Worm (Caenorhabditis elegans) whole organism, L4 larva: ENCODE measurements around the gene hpo-18.

Experiments
- F26F4.8 ChIP-seq: fragments of 200-800 bp; sonication (Bioruptor generic); conservative IDR thresholded peaks from 2 replicates; pipeline ENCODE4 v1.3.6; 2022; ENCODE audit warnings: missing genetic modification characterization, missing compliant biosample characterization
- F49E8.2 ChIP-seq: sonication (generic microtip); optimal IDR thresholded peaks from 2 replicates; lab custom pipeline; 2016; ENCODE audit warnings: missing compliant biosample characterization, mild to moderate bottlenecking, missing genetic modification characterization, borderline replicate concordance
- ZK546.5 ChIP-seq, 2 experiments: sonication (generic microtip); optimal IDR thresholded peaks; 2 replicates each; lab custom pipeline; 2017; ENCODE audit warnings: missing biosample characterization in 2 of 2, missing genetic modification characterization in 2 of 2
- aha-1 ChIP-seq: fragments of 150-350 bp; peaks from one replicate; lab custom pipeline; 2014; ENCODE audit warnings: missing biosample characterization, missing genetic modification characterization
- arid-1 ChIP-seq: fragments of 200-800 bp; sonication (Bioruptor generic); conservative IDR thresholded peaks from 2 replicates; pipeline ENCODE4 v1.3.6; 2022; ENCODE audit warnings: missing genetic modification reagents, missing genetic modification characterization, missing compliant biosample characterization
- attf-4 ChIP-seq: sonication (generic microtip); optimal IDR thresholded peaks from 3 replicates; lab custom pipeline; 2017; ENCODE audit warnings: missing biosample characterization, missing genetic modification characterization
- ceh-20 ChIP-seq: fragments of 200-800 bp; sonication (Bioruptor generic); IDR thresholded peaks from 2 replicates; pipeline ENCODE4 v1.3.6; 2022; ENCODE audit warnings: missing genetic modification reagents, missing genetic modification characterization, missing compliant biosample characterization
- ceh-28 ChIP-seq: fragments of 150-350 bp; optimal IDR thresholded peaks from 2 replicates; lab custom pipeline; 2014; ENCODE audit warnings: missing biosample characterization, missing genetic modification reagents, missing genetic modification characterization
- ceh-32 ChIP-seq: sonication (generic microtip); optimal IDR thresholded peaks from 2 replicates; lab custom pipeline; 2016; ENCODE audit warnings: mild to moderate bottlenecking, missing genetic modification characterization, missing compliant biosample characterization; ENCODE audit not compliant: poor library complexity
- ceh-44 ChIP-seq: fragments of 200-800 bp; sonication (Bioruptor generic); IDR thresholded peaks from 2 replicates; pipeline ENCODE4 v1.3.6; 2022; ENCODE audit warnings: missing genetic modification reagents, missing genetic modification characterization, missing compliant biosample characterization
- ceh-62 ChIP-seq: sonication (generic microtip); optimal IDR thresholded peaks from 2 replicates; lab custom pipeline; 2017; ENCODE audit warnings: missing biosample characterization, missing genetic modification characterization
- ceh-82 ChIP-seq: sonication (generic microtip); optimal IDR thresholded peaks from 2 replicates; lab custom pipeline; 2017; ENCODE audit warnings: missing biosample characterization, missing genetic modification characterization
- cey-2 ChIP-seq: sonication (generic microtip); optimal IDR thresholded peaks from 3 replicates; lab custom pipeline; 2017; ENCODE audit warnings: missing genetic modification characterization, mild to moderate bottlenecking, missing compliant biosample characterization, antibody characterized with exemption, borderline replicate concordance; ENCODE audit not compliant: insufficient read depth
- ctbp-1 ChIP-seq: fragments of 200-800 bp; sonication (Bioruptor generic); IDR thresholded peaks from 2 replicates; pipeline ENCODE4 v1.3.6; 2022; ENCODE audit warnings: missing genetic modification reagents, missing genetic modification characterization, missing compliant biosample characterization
- dmd-6 ChIP-seq: fragments of 200-800 bp; sonication (Bioruptor generic); IDR thresholded peaks from 2 replicates; pipeline ENCODE4 v1.3.6; 2022; ENCODE audit warnings: missing genetic modification reagents, missing genetic modification characterization, missing compliant biosample characterization
- dmd-8 ChIP-seq: fragments of 200-800 bp; sonication (Bioruptor generic); IDR thresholded peaks from 2 replicates; pipeline ENCODE4 v1.3.6; 2022; ENCODE audit warnings: missing genetic modification characterization, missing compliant biosample characterization
- dve-1 ChIP-seq: sonication (generic microtip); optimal IDR thresholded peaks from 2 replicates; lab custom pipeline; 2017; ENCODE audit warnings: antibody characterized with exemption, mild to moderate bottlenecking, missing genetic modification characterization, missing compliant biosample characterization; ENCODE audit not compliant: insufficient read depth
- hmg-1.1 ChIP-seq: fragments of 200-800 bp; sonication (Bioruptor generic); IDR thresholded peaks from 2 replicates; pipeline ENCODE4 v1.3.6; 2022; ENCODE audit warnings: missing genetic modification reagents, missing genetic modification characterization, missing compliant biosample characterization
- lim-7 ChIP-seq: fragments of 200-800 bp; sonication (Bioruptor generic); IDR thresholded peaks from 2 replicates; pipeline ENCODE4 v1.3.6; 2022; ENCODE audit warnings: missing genetic modification characterization, missing compliant biosample characterization
- lin-1 ChIP-seq: fragments of 200-800 bp; sonication (Bioruptor generic); IDR thresholded peaks from 2 replicates; pipeline ENCODE4 v1.3.6; 2022; ENCODE audit warnings: missing genetic modification reagents, missing genetic modification characterization, missing compliant biosample characterization
- lin-15B ChIP-seq: fragments of 150-350 bp; sonication (generic microtip); optimal IDR thresholded peaks from 3 replicates; lab custom pipeline; 2014; ENCODE audit warnings: missing biosample characterization, missing genetic modification characterization
- madf-5 ChIP-seq, 2 experiments: fragments of 200-800 bp; sonication (Bioruptor generic); IDR thresholded peaks; 2 replicates each; pipeline ENCODE4 v1.3.6; 2022; ENCODE audit warnings: missing compliant biosample characterization in 2 of 2, missing genetic modification characterization in 2 of 2
- mxl-3 ChIP-seq: fragments of 200-800 bp; sonication (Bioruptor generic); optimal IDR thresholded peaks from 2 replicates; lab custom pipeline; 2018; ENCODE audit warnings: mild to moderate bottlenecking, missing genetic modification characterization, missing compliant biosample characterization
- nhr-10 ChIP-seq: fragments of 150-350 bp; optimal IDR thresholded peaks from 2 replicates; lab custom pipeline; 2014; ENCODE audit warnings: missing biosample characterization, missing genetic modification characterization
- nhr-11 ChIP-seq: fragments of 150-350 bp; optimal IDR thresholded peaks from 2 replicates; lab custom pipeline; 2014; ENCODE audit warnings: missing biosample characterization, missing genetic modification characterization
- nhr-28 ChIP-seq: fragments of 150-350 bp; optimal IDR thresholded peaks from 2 replicates; lab custom pipeline; 2014; ENCODE audit warnings: missing biosample characterization, missing genetic modification characterization
- nhr-76 ChIP-seq: fragments of 150-350 bp; optimal IDR thresholded peaks from 2 replicates; lab custom pipeline; 2014; ENCODE audit warnings: missing biosample characterization, missing genetic modification characterization
- pha-4 ChIP-seq, 2 experiments: fragments of 150-350 bp in 1 of 2; fragments of 200-800 bp in 1 of 2; sonication (Bioruptor generic) in 1 of 2; IDR thresholded peaks in 1 of 2; optimal IDR thresholded peaks in 1 of 2; 2 replicates each; pipeline versions ENCODE4 v1.3.6 to Lab custom; 2014 to 2022; ENCODE audit warnings: missing genetic modification characterization in 2 of 2, missing genetic modification reagents in 2 of 2, missing biosample characterization in 1 of 2, missing compliant biosample characterization in 1 of 2
- php-3 ChIP-seq: fragments of 200-800 bp; sonication (Bioruptor generic); IDR thresholded peaks from 2 replicates; pipeline ENCODE4 v1.3.6; 2022; ENCODE audit warnings: missing genetic modification reagents, missing genetic modification characterization, missing compliant biosample characterization
- pqm-1 ChIP-seq: sonication (generic microtip); optimal IDR thresholded peaks from 2 replicates; lab custom pipeline; 2017; ENCODE audit warnings: missing biosample characterization, missing genetic modification characterization
- tra-1 ChIP-seq: fragments of 200-800 bp; sonication (Bioruptor generic); IDR thresholded peaks from 2 replicates; pipeline ENCODE4 v1.3.6; 2022; ENCODE audit warnings: missing genetic modification reagents, missing genetic modification characterization, missing compliant biosample characterization
- unc-62 ChIP-seq, 3 experiments: fragments of 150-350 bp in 1 of 3; sonication (generic microtip); optimal IDR thresholded peaks in 2 of 3; peaks in 1 of 3; 1 replicate in 1 of 3; 2 replicates in 2 of 3; lab custom pipeline; 2014 to 2017; ENCODE audit warnings: missing biosample characterization in 3 of 3, missing genetic modification characterization in 3 of 3, missing genetic modification reagents in 3 of 3, missing genotype in 1 of 3
- zag-1 ChIP-seq: fragments of 150-350 bp; optimal IDR thresholded peaks from 2 replicates; lab custom pipeline; 2014; ENCODE audit warnings: missing biosample characterization, missing genetic modification characterization

Gene hpo-18

DNA sequence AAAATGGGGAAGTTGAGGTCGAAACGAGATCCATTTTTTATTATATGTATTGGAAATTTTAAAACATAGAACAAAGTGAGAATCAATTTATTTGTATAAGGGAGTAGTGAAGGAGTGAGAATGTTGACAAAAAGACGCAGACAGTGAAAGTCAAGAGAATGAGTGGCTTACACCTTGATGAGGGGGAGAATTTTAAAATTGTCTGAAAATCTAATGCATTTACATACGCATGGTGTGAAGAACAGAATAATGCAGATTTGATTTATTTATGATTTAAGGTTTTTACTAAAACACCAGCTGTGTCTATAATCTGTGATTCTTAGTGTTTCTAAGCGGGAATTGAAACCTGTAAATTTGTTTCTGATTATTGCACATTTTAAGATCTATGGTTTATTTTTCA, 20.8 kb downstream of the hpo-18 start, which contains the start of gene nhr-125:
Gene nhr-125 (minus strand): TSS at position 101 of the 400 bp plus-strand sequence.
- TF ChIP-seq nhr-10 (no peak), aha-1 (peak; percentile 62), nhr-11 (no peak), lin-15B (tag; lab: Kevin White, UChicago) (no peak)

DNA sequence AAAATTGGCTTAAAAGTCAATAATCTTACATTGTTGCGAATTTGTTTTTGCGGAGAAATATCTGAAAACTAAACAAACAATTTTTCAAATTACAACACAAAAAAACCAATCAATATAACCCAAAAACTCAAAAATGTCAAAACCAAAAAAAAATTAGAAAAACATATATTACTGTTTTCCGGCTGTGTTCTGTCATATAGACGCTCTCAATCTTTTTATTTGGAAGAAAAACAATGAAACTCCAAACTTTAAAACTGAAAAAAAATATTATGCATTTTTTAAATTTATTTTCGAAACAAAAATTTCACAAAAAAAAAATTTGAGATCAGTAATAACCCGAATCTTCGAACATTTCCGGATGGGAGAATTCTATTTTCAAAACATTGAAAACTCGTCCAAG, 23.5 kb downstream of the hpo-18 start, which contains the start of gene R02D1.2:
Gene R02D1.2 (minus strand): TSS at position 101 of the 400 bp plus-strand sequence.
- no peak for TF ChIP-seq pqm-1 (tag; lab: Kevin White, UChicago)
- no peak for TF ChIP-seq nhr-76
- TF ChIP-seq arid-1 (GFP tag; lab: Robert Waterston, UW) = no peak
- no peak for TF ChIP-seq madf-5 (GFP tag; IDR thresholded peaks at IDR 0.05; lab: Robert Waterston, UW)
- no peak for TF ChIP-seq hmg-1.1 (GFP tag; lab: Robert Waterston, UW)
- no peak for TF ChIP-seq ZK546.5 (tag; optimal IDR thresholded peaks at IDR 0.05; lab: Kevin White, UChicago)
- TF ChIP-seq pha-4 (GFP tag; IDR thresholded peaks at IDR 0.05; lab: Robert Waterston, UW) = no peak
- no peak for TF ChIP-seq pha-4 (tag; optimal IDR thresholded peaks at IDR 0.05; lab: Kevin White, UChicago)
- no peak for TF ChIP-seq dmd-8 (GFP tag; lab: Robert Waterston, UW)
- TF ChIP-seq cey-2 (tag; lab: Kevin White, UChicago) = no peak
- TF ChIP-seq ctbp-1 (GFP tag; lab: Robert Waterston, UW) = no peak
- no peak for TF ChIP-seq nhr-11
- TF ChIP-seq, all 104 proteins: peak for 0

DNA sequence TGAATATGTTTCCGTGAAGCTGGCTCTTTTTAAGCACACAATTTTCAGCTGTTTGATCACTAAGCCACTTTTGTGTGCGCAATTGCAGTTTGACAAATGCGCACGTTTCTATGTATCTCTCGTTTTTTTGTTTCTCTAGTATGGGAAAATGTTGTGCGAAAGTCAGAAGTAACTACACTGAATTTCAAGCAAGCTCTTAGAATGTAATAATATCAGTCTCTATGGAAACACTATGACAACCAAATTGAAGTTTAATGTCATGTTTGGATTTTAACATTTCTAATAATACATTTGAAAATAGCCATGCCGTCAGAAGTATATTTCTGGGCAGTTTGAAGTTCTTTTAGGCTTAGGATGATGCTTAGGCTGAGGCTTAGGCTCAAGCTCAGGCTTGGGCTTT, 26.4 kb downstream of the hpo-18 start, which contains the start of gene ZC132.9:
Gene ZC132.9 (minus strand): TSS at position 101 of the 400 bp plus-strand sequence.
- no peak for TF ChIP-seq ceh-82
- TF ChIP-seq F26F4.8 (GFP tag; lab: Robert Waterston, UW) = no peak
- no peak for TF ChIP-seq ceh-44 (GFP tag; lab: Robert Waterston, UW)
- TF ChIP-seq ceh-28 (tag; lab: Kevin White, UChicago) = no peak
- no peak for TF ChIP-seq arid-1 (GFP tag; lab: Robert Waterston, UW)
- no peak for TF ChIP-seq lin-1 (GFP tag; lab: Robert Waterston, UW)
- TF ChIP-seq ceh-62 (tag; lab: Kevin White, UChicago) = no peak
- no peak for TF ChIP-seq F49E8.2
- no peak for TF ChIP-seq nhr-28 (tag; lab: Kevin White, UChicago)
- TF ChIP-seq ceh-32 (tag; lab: Kevin White, UChicago) = no peak
- no peak for TF ChIP-seq attf-4 (tag; lab: Kevin White, UChicago)
- TF ChIP-seq zag-1 (tag; lab: Kevin White, UChicago) = no peak
- TF ChIP-seq dve-1 (tag; lab: Kevin White, UChicago) = no peak
- no peak for TF ChIP-seq dmd-6 (GFP tag; lab: Robert Waterston, UW)
- TF ChIP-seq php-3 = no peak
- TF ChIP-seq ceh-20 = no peak

DNA sequence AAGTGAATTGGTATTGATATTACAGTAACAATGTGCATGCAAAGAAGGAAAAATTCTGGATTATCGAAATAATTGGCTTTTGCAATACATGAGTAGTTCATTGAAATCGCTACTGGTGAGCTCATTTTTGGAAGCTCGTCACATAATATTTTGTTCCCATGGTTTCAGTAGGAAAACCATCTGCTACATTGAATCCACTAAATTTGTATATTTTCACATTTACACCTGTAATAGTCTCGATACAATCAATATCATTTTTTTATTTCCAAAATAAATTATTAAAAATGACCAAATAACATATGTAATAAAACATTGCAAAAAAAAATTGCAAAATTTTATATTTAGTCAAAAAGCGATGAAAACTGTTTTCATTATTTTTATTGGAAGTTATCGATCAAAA, 31.2 kb downstream of the hpo-18 start, which contains the start of gene srh-192:
Gene srh-192 (minus strand): TSS at position 101 of the 400 bp plus-strand sequence.
- TF ChIP-seq unc-62 (GFP tag; optimal IDR thresholded peaks at IDR 0.05 in 1 of 2; lab: Kevin White, UChicago) = peak in 1 of 2 experiments; percentile 15
- no peak for TF ChIP-seq unc-62 (tag; optimal IDR thresholded peaks at IDR 0.05; lab: Kevin White, UChicago)
- no peak for TF ChIP-seq mxl-3 (GFP tag; lab: Kevin White, UChicago)
- TF ChIP-seq, all 104 proteins: peak for 1

DNA sequence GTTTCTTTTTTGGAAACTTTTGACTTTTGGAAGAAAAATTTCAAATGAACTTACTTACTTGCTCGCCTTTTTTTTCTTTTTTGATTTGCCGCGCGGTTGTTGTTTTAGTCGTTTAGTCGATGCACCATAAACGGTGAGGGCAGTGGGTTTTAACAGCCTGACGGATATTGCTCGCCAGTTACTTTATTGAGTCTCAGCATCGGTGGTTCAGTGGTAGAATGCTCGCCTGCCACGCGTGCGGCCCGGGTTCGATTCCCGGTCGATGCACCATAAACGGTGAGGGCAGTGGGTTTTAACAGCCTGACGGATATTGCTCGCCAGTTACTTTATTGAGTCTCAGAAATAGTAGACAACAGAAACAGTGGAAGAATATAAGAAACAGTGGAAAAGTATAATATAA, 35.8 kb downstream of the hpo-18 start:
- TF ChIP-seq tra-1 (GFP tag; lab: Robert Waterston, UW) (0 out of 2 replicates have a peak, but pooled peaks have one; percentile 14), lim-7 (peak; percentile 49; the same call in 1 of the 2 replicates)
